Fruit fly (Drosophila melanogaster): Measurements from ENCODE around the gene Snx27.

Snx27 gene

DNA sequence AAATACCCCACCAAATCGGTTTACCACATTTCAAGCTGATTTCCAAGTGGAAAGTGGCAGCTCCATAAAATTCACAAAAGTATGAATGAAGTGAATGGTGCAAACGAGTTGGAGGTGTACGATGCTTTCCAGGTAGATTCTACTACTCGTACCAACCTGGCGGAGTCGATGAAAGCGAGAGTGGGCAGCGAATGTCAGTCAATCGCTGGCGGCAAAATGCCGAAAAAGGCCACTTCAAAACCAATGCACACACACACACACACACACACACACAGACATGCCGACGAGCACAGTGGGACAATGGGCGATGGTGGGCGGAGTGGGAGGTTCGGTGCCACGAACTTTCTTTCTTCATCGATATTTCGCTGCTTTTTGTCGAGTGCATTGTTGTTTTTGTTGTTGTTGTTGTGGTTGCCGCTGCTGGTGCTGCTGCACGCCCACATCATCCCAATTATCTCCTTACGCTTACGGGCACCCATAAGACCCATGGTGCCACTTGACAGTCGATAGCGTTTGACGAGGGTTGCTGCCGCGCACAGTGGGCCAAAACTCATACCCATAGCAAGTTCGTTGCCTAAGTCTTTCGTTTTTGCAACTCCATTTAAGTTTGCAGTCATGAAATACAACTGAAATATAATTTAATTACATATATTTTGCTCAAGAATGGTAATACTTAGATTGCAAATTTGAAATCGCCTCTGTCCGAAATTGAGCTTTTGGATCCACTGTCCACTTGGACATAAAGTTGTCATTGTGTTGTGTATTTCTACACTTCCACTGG lies 45.6 kb upstream of the Snx27 start:
- TF ChIP-seq GATAd (GFP tag; optimal IDR thresholded peaks at IDR 0.05) (no peak), h (GFP tag; optimal IDR thresholded peaks at IDR 0.05) (peak; percentile 77), Hnf4 (GFP tag; optimal IDR thresholded peaks at IDR 0.05) (no peak), foxo (GFP tag; optimal IDR thresholded peaks at IDR 0.05) (peak in 1 of 2 experiments; percentile 70), dl (GFP tag; optimal IDR thresholded peaks at IDR 0.05; ENCODE audit: insufficient read depth in 1 of 2, partially characterized antibody in 2 of 2) (no peak), Hr83 (GFP tag; optimal IDR thresholded peaks at IDR 0.05; ENCODE audit: poor library complexity, severe bottlenecking) (no peak), rgr (GFP tag; optimal IDR thresholded peaks at IDR 0.05) (peak; percentile 68), fru (GFP tag; optimal IDR thresholded peaks at IDR 0.05) (peak; percentile 73), tai (GFP tag; optimal IDR thresholded peaks at IDR 0.05) (no peak), HLH106 (tag; optimal IDR thresholded peaks at IDR 0.05) (peak; percentile 67), OdsH (GFP tag; optimal IDR thresholded peaks at IDR 0.05) (peak; percentile 70), lola (GFP tag; optimal IDR thresholded peaks at IDR 0.05) (no peak), dmrt93B (GFP tag; optimal IDR thresholded peaks at IDR 0.05) (peak; percentile 50), psq (GFP tag; optimal IDR thresholded peaks at IDR 0.05) (peak; percentile 63), CG32264 (GFP tag; optimal IDR thresholded peaks at IDR 0.05) (peak; percentile 47), woc (GFP tag; optimal IDR thresholded peaks at IDR 0.05) (peak; percentile 74), usp (GFP tag; optimal IDR thresholded peaks at IDR 0.05) (no peak), br (GFP tag; optimal IDR thresholded peaks at IDR 0.05) (peak; percentile 71), ey (GFP tag; optimal IDR thresholded peaks at IDR 0.05) (peak; percentile 50), Abd-B (GFP tag; optimal IDR thresholded peaks at IDR 0.05) (no peak), dsf (GFP tag; optimal IDR thresholded peaks at IDR 0.05; ENCODE audit: borderline replicate concordance) (no peak), sage (GFP tag; optimal IDR thresholded peaks at IDR 0.05) (peak; percentile 65), Sp1 (GFP tag; optimal IDR thresholded peaks at IDR 0.05) (peak; percentile 65), Vsx2 (GFP tag; optimal IDR thresholded peaks at IDR 0.05; ENCODE audit: partially characterized antibody) (no peak)

DNA sequence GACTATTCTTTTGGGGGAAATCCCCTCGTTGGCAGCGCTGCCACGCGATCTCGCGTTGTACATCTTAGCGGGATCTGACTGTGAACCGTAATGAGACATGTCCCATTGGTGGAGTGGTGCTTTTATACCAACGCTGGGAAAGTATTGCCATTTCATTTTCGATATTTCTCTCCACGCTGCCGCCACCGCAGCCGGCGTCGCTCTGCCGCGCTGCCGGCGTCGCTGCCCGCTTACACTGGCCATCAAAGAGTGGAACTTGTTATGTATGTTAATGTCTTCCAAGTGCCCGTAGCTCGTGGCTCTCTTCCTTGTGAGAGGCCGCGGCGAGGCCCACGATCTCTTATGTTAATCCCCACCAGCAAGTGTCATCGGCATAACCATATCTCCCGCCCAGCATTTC lies 43.7 kb upstream of the Snx27 start, which contains the start of gene CG3108:
TSS of gene CG3108 (minus strand) at position 101 of the 400 bp plus-strand sequence.
- no peak for TF ChIP-seq CG32264 (GFP tag; optimal IDR thresholded peaks at IDR 0.05)
- TF ChIP-seq Hnf4 (GFP tag; optimal IDR thresholded peaks at IDR 0.05): no peak
- no peak for TF ChIP-seq rgr (GFP tag; optimal IDR thresholded peaks at IDR 0.05)
- no peak for TF ChIP-seq Abd-B (GFP tag; optimal IDR thresholded peaks at IDR 0.05)
- no peak for TF ChIP-seq lola (GFP tag; optimal IDR thresholded peaks at IDR 0.05)
- no peak for TF ChIP-seq Jra (GFP tag; optimal IDR thresholded peaks at IDR 0.05)
- no peak for TF ChIP-seq woc (GFP tag; optimal IDR thresholded peaks at IDR 0.05)
- no peak for TF ChIP-seq br (GFP tag; optimal IDR thresholded peaks at IDR 0.05)

DNA sequence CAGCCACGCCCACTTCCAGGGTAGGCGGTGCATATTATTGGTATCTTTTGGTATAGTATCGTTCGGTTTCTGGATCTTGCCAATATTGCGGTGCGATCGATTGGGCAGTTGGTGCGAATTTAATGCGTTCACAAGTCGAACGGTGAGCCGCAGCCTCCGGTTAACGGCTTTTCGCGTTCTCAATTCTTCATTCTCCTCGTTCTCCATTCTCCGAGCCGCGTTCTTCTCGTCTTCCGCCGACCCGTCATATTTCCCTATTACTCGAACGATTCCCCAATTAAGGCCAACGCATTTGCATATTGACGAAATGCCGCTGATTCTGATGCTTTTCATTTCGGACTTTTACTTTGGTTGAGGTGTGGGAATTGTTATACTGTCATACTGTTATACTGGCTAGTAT lies 38.7 kb upstream of the Snx27 start, which contains the start of gene CG42264:
TSS of gene CG42264 (minus strand) at position 101 of the 400 bp plus-strand sequence.
- TF ChIP-seq rgr (GFP tag; optimal IDR thresholded peaks at IDR 0.05): no peak
- TF ChIP-seq psq (GFP tag; optimal IDR thresholded peaks at IDR 0.05): no peak
- TF ChIP-seq tai (GFP tag; optimal IDR thresholded peaks at IDR 0.05): no peak
- no peak for TF ChIP-seq woc (GFP tag; optimal IDR thresholded peaks at IDR 0.05)
- no peak for TF ChIP-seq CrebA (GFP tag; optimal IDR thresholded peaks at IDR 0.05; ENCODE audit: borderline replicate concordance)
- TF ChIP-seq dsf (GFP tag; optimal IDR thresholded peaks at IDR 0.05; ENCODE audit: borderline replicate concordance): no peak

DNA sequence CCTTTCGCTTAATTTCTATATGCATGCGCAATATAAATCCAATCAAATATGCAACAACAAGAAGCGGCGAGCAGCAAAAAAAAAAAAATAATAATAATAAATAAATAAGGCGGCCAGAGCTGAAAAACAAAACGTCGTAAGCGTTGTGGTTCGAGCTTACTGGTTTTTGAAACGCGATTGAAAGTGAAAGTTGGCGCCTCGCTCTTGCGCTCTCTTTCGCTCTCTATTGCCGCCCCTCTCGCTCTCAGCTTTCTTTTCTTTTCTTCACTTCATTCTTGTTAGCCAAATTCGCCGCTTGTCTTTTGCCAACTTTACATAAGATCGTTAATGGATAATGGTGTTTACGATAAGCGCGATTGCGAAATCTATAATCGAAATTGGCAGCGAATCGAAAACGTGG lies 34.6 kb upstream of the Snx27 start:
- TF ChIP-seq dl (GFP tag; optimal IDR thresholded peaks at IDR 0.05; ENCODE audit: insufficient read depth in 1 of 2, partially characterized antibody in 2 of 2) (no peak), Hnf4 (GFP tag; optimal IDR thresholded peaks at IDR 0.05) (no peak), dmrt93B (GFP tag; optimal IDR thresholded peaks at IDR 0.05) (no peak), Hr78 (GFP tag; optimal IDR thresholded peaks at IDR 0.05) (no peak), Hr83 (GFP tag; optimal IDR thresholded peaks at IDR 0.05; ENCODE audit: poor library complexity, severe bottlenecking) (no peak), sage (GFP tag; optimal IDR thresholded peaks at IDR 0.05) (no peak), Dfd (GFP tag; optimal IDR thresholded peaks at IDR 0.05) (no peak), ey (GFP tag; optimal IDR thresholded peaks at IDR 0.05) (no peak), Myc (optimal IDR thresholded peaks at IDR 0.05) (no peak), CG9705 (GFP tag; optimal IDR thresholded peaks at IDR 0.05) (no peak), CG32264 (GFP tag; optimal IDR thresholded peaks at IDR 0.05) (no peak), h (GFP tag; optimal IDR thresholded peaks at IDR 0.05) (no peak), foxo (GFP tag; optimal IDR thresholded peaks at IDR 0.05) (no peak), Jra (GFP tag; optimal IDR thresholded peaks at IDR 0.05) (no peak)
